Worm (Caenorhabditis elegans): ENCODE data around the gene pgap-1.

DNA sequence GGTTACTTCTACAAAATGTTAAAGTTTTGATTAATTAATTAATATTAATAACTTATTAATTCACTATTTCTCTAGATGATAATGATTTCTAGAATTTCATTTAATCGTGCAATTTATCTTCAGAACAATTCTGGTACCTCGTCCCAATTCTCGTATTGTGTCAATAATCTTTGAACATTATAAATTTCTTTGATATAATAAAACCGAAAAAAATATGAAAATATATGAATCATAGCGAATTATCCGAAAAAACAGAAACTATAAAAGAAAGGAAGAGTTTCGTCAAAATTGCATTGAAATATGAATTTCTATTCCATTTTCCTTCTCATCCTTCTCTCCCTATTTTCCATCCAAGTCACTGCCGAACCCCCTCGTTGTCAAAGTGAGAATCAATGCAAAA, 9.1 kb downstream of the pgap-1 start, which contains the start of gene T19B10.12:
- TF ChIP-seq pqm-1 (tag; optimal IDR thresholded peaks at IDR 0.05) (no peak), unc-62 (GFP tag; optimal IDR thresholded peaks at IDR 0.05) (no peak), nhr-23 (tag; optimal IDR thresholded peaks at IDR 0.05) (no peak), egl-5 (tag; optimal IDR thresholded peaks at IDR 0.05) (no peak), nhr-43 (tag; optimal IDR thresholded peaks at IDR 0.05; ENCODE audit: poor library complexity, severe bottlenecking) (no peak), nhr-11 (tag; optimal IDR thresholded peaks at IDR 0.05) (no peak), egl-27 (tag; optimal IDR thresholded peaks at IDR 0.05) (no peak), fkh-10 (GFP tag; optimal IDR thresholded peaks at IDR 0.05) (no peak), nhr-237 (tag; optimal IDR thresholded peaks at IDR 0.05) (no peak), nhr-76 (tag; optimal IDR thresholded peaks at IDR 0.05) (no peak), nhr-12 (tag; optimal IDR thresholded peaks at IDR 0.05) (no peak), daf-12 (tag; optimal IDR thresholded peaks at IDR 0.05) (no peak)
